Worm (Caenorhabditis elegans) whole organism, L3 larva: ENCODE measurements around the gene wrt-8.

Source experiments
- R02D3.7 ChIP-seq: fragments of 150-350 bp; optimal IDR thresholded peaks from 2 replicates; lab custom pipeline; 2014; ENCODE audit warnings: missing biosample characterization, missing genetic modification characterization
- aly-2 ChIP-seq: fragments of 150-350 bp; optimal IDR thresholded peaks from 2 replicates; lab custom pipeline; 2014; ENCODE audit warnings: missing biosample characterization, missing genetic modification characterization
- ama-1 ChIP-seq: fragments of 150-350 bp; optimal IDR thresholded peaks from 2 replicates; lab custom pipeline; 2018
- ceh-16 ChIP-seq: sonication (generic microtip); optimal IDR thresholded peaks from 2 replicates; lab custom pipeline; 2017; ENCODE audit warnings: missing biosample characterization, missing genetic modification characterization
- ceh-28 ChIP-seq: fragments of 150-350 bp; optimal IDR thresholded peaks from 2 replicates; lab custom pipeline; 2014; ENCODE audit warnings: missing biosample characterization, missing genetic modification reagents, missing genetic modification characterization
- ceh-82 ChIP-seq: fragments of 150-350 bp; optimal IDR thresholded peaks from 2 replicates; lab custom pipeline; 2014; ENCODE audit warnings: missing biosample characterization, missing genetic modification characterization
- ceh-9 ChIP-seq: sonication (generic microtip); optimal IDR thresholded peaks from 2 replicates; lab custom pipeline; 2018; ENCODE audit warnings: missing biosample characterization, missing genetic modification characterization
- daf-12 ChIP-seq: fragments of 150-350 bp; optimal IDR thresholded peaks from 2 replicates; lab custom pipeline; 2014; ENCODE audit warnings: missing biosample characterization, missing genetic modification reagents, missing genetic modification characterization
- egl-27 ChIP-seq: sonication (generic microtip); optimal IDR thresholded peaks from 4 replicates; lab custom pipeline; 2017; ENCODE audit warnings: missing biosample characterization, missing genetic modification reagents, missing genetic modification characterization
- egl-5 ChIP-seq: fragments of 150-350 bp; optimal IDR thresholded peaks from 2 replicates; lab custom pipeline; 2017; ENCODE audit warnings: missing biosample characterization, missing genetic modification reagents, missing genetic modification characterization, inconsistent platforms
- elt-1 ChIP-seq: fragments of 150-350 bp; optimal IDR thresholded peaks from 2 replicates; lab custom pipeline; 2014; ENCODE audit warnings: missing biosample characterization, missing genetic modification characterization
- elt-2 ChIP-seq: sonication (generic microtip); optimal IDR thresholded peaks from 2 replicates; lab custom pipeline; 2016; ENCODE audit warnings: missing genetic modification reagents, mild to moderate bottlenecking, missing genetic modification characterization, missing compliant biosample characterization
- elt-3 ChIP-seq, 3 experiments: fragments of 150-350 bp in 1 of 3; sonication (generic microtip) in 2 of 3; optimal IDR thresholded peaks; 2 replicates in 2 of 3; 4 replicates in 1 of 3; lab custom pipeline; 2014 to 2017; ENCODE audit warnings: missing biosample characterization in 3 of 3, missing genetic modification characterization in 3 of 3
- eor-1 ChIP-seq, 2 experiments: fragments of 150-350 bp; optimal IDR thresholded peaks; 2 replicates each; lab custom pipeline; 2014 to 2018; ENCODE audit warnings: missing biosample characterization in 2 of 2, missing genetic modification characterization in 2 of 2
- fkh-2 ChIP-seq: fragments of 150-350 bp; optimal IDR thresholded peaks from 2 replicates; lab custom pipeline; 2014; ENCODE audit warnings: missing biosample characterization, missing genetic modification reagents, missing genetic modification characterization
- fos-1 ChIP-seq: fragments of 150-350 bp; optimal IDR thresholded peaks from 2 replicates; lab custom pipeline; 2014; ENCODE audit warnings: missing biosample characterization, missing genetic modification characterization
- hmg-11 ChIP-seq: sonication (generic microtip); optimal IDR thresholded peaks from 2 replicates; lab custom pipeline; 2016; ENCODE audit warnings: missing genetic modification characterization, missing compliant biosample characterization
- jun-1 ChIP-seq: fragments of 150-350 bp; optimal IDR thresholded peaks from 2 replicates; lab custom pipeline; 2014; ENCODE audit warnings: missing biosample characterization, missing genetic modification reagents, missing genetic modification characterization
- lin-15B ChIP-seq: fragments of 150-350 bp; optimal IDR thresholded peaks from 2 replicates; lab custom pipeline; 2014; ENCODE audit warnings: missing biosample characterization, missing genetic modification characterization
- lsy-12 ChIP-seq: sonication (generic microtip); optimal IDR thresholded peaks from 2 replicates; lab custom pipeline; 2016; ENCODE audit warnings: mild to moderate bottlenecking, missing genetic modification characterization, missing compliant biosample characterization
- mdl-1 ChIP-seq: fragments of 150-350 bp; optimal IDR thresholded peaks from 2 replicates; lab custom pipeline; 2014; ENCODE audit warnings: missing biosample characterization, missing genetic modification characterization
- mml-1 ChIP-seq: fragments of 150-350 bp; sonication (generic microtip); optimal IDR thresholded peaks from 3 replicates; lab custom pipeline; 2014; ENCODE audit warnings: missing biosample characterization, missing genetic modification characterization
- nfya-1 ChIP-seq: sonication (generic microtip); optimal IDR thresholded peaks from 2 replicates; lab custom pipeline; 2017; ENCODE audit warnings: missing genetic modification characterization, mild to moderate bottlenecking, missing compliant biosample characterization, antibody characterized with exemption, moderate library complexity; ENCODE audit not compliant: insufficient read depth
- nhr-11 ChIP-seq: fragments of 150-350 bp; optimal IDR thresholded peaks from 2 replicates; lab custom pipeline; 2014; ENCODE audit warnings: missing biosample characterization, missing genetic modification characterization
- nhr-12 ChIP-seq: fragments of 150-350 bp; optimal IDR thresholded peaks from 2 replicates; lab custom pipeline; 2014; ENCODE audit warnings: missing biosample characterization, missing genetic modification characterization
- nhr-23 ChIP-seq: fragments of 150-350 bp; optimal IDR thresholded peaks from 2 replicates; lab custom pipeline; 2014; ENCODE audit warnings: missing biosample characterization, missing genetic modification reagents, missing genetic modification characterization
- nhr-237 ChIP-seq: fragments of 150-350 bp; optimal IDR thresholded peaks from 2 replicates; lab custom pipeline; 2014; ENCODE audit warnings: missing biosample characterization, missing genetic modification characterization
- nhr-28 ChIP-seq: fragments of 150-350 bp; optimal IDR thresholded peaks from 2 replicates; lab custom pipeline; 2014; ENCODE audit warnings: missing biosample characterization, missing genetic modification characterization
- nhr-43 ChIP-seq: sonication (generic microtip); optimal IDR thresholded peaks from 2 replicates; lab custom pipeline; 2016; ENCODE audit warnings: mild to moderate bottlenecking, missing genetic modification characterization, missing compliant biosample characterization; ENCODE audit not compliant: poor library complexity, severe bottlenecking
- nhr-77 ChIP-seq: fragments of 150-350 bp; optimal IDR thresholded peaks from 2 replicates; lab custom pipeline; 2014; ENCODE audit warnings: missing biosample characterization, missing genetic modification characterization
- pha-4 ChIP-seq: fragments of 150-350 bp; optimal IDR thresholded peaks from 2 replicates; lab custom pipeline; 2014; ENCODE audit warnings: missing biosample characterization, missing genetic modification reagents, missing genetic modification characterization
- pqm-1 ChIP-seq: fragments of 150-350 bp; optimal IDR thresholded peaks from 2 replicates; lab custom pipeline; 2017; ENCODE audit warnings: missing biosample characterization, missing genetic modification characterization, inconsistent platforms
- skn-1 ChIP-seq: fragments of 150-350 bp; optimal IDR thresholded peaks from 2 replicates; lab custom pipeline; 2014; ENCODE audit warnings: missing biosample characterization, missing genetic modification characterization
- snpc-4 ChIP-seq: fragments of 150-350 bp; optimal IDR thresholded peaks from 2 replicates; lab custom pipeline; 2014; ENCODE audit warnings: missing biosample characterization, missing genetic modification characterization
- tbx-2 ChIP-seq: sonication (generic microtip); optimal IDR thresholded peaks from 2 replicates; lab custom pipeline; 2016; ENCODE audit warnings: mild to moderate bottlenecking, missing genetic modification characterization, missing compliant biosample characterization
- unc-39 ChIP-seq: sonication (generic microtip); optimal IDR thresholded peaks from 4 replicates; lab custom pipeline; 2017; ENCODE audit warnings: missing biosample characterization, missing genetic modification characterization
- unc-62 ChIP-seq: fragments of 150-350 bp; sonication (generic microtip); optimal IDR thresholded peaks from 4 replicates; lab custom pipeline; 2014; ENCODE audit warnings: missing biosample characterization, missing genetic modification reagents, missing genetic modification characterization
- zag-1 ChIP-seq: fragments of 150-350 bp; optimal IDR thresholded peaks from 2 replicates; lab custom pipeline; 2014; ENCODE audit warnings: missing biosample characterization, missing genetic modification characterization
- ztf-11 ChIP-seq: fragments of 150-350 bp; optimal IDR thresholded peaks from 2 replicates; lab custom pipeline; 2014; ENCODE audit warnings: missing biosample characterization, missing genetic modification characterization
- ztf-4 ChIP-seq: fragments of 150-350 bp; optimal IDR thresholded peaks from 2 replicates; lab custom pipeline; 2014; ENCODE audit warnings: missing biosample characterization, missing genetic modification characterization

wrt-8 gene

DNA sequence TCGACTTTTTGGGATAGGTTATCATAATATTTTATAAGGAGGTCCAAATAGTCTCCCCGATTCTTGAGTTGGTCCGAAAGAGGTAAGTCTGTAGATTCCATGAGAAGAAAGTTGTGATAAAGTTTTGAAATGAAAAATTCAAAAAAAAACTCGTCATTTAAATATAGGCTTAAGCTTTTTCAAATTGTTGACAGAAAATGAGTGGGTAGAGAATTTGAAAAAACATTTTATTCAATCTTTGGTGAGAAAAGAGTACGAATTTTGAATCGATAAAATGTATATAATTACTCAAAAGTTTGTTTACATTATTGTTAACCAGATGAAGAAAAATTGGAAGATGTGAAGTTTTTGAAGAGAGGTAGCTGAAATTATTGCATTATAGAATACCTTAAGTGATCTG is 38.9 kb downstream of the wrt-8 start, which contains the start of gene T26H8.5:
Gene T26H8.5 (minus strand): TSS at position 101 of the 400 bp plus-strand sequence.
- no peak for TF ChIP-seq nfya-1 (tag; lab: Kevin White, UChicago)

DNA sequence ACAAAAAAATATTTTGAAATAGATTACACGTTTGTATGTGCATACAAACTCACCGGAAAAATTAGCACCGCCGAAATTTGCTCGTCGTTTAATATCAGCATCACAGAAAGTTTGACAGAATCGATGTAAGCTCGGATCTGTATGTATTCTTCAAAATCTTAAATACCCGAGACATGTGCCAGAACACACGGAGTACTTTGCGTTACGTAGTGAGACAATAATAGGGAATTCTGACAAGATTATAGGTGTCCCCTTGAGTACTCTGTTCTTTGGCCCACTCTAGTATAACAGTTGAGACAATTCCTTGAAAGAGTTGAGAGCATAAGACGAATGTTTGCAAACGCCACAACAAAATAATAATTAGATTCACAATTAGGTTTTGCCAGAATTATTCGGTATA is 40.8 kb downstream of the wrt-8 start, which contains the start of gene srx-48:
Gene srx-48 (minus strand): TSS at position 101 of the 400 bp plus-strand sequence.
- no peak for TF ChIP-seq nhr-28 (tag; lab: Kevin White, UChicago)
- no peak for TF ChIP-seq ztf-4
- TF ChIP-seq ama-1 (lab: Kevin White, UChicago) = no peak
- TF ChIP-seq elt-2 (tag; lab: Kevin White, UChicago) = no peak
- TF ChIP-seq snpc-4 (tag; lab: Kevin White, UChicago) = no peak
- TF ChIP-seq fos-1 (tag; lab: Kevin White, UChicago) = no peak
- TF ChIP-seq egl-27 (tag; lab: Kevin White, UChicago) = no peak
- no peak for TF ChIP-seq lsy-12 (tag; lab: Kevin White, UChicago)
- TF ChIP-seq daf-12 (tag; lab: Kevin White, UChicago) = no peak
- TF ChIP-seq aly-2 (tag; lab: Kevin White, UChicago) = no peak
- TF ChIP-seq ceh-28 = no peak
- TF ChIP-seq R02D3.7 = no peak
- TF ChIP-seq ztf-11 (tag; lab: Kevin White, UChicago) = no peak
- TF ChIP-seq pqm-1 = no peak

DNA sequence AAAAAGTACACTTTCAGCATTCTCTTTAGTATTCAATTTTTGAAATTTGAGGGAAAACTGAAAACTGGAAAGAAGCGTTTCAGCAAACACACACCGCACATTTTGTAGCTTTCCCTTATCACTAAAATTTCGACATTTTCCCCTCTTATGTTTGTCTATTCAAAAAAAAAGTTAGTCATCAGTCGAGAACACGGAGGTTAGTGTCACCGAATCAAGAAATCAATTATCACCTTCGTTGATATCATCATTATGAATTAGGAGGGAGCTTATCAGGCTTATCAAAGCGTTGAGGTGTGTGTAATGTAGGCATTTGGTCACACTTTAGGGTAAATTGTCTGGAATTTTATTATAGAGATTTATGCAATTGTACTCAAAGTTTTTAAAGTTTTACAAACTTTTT is 45.8 kb downstream of the wrt-8 start, which contains the start of gene cpr-3:
Gene cpr-3 (minus strand): TSS at position 104 of the 400 bp plus-strand sequence.
- TF ChIP-seq hmg-11 = no peak
- no peak for TF ChIP-seq ceh-82 (tag; lab: Kevin White, UChicago)
- no peak for TF ChIP-seq nhr-43 (tag; lab: Kevin White, UChicago)
- TF ChIP-seq R02D3.7 = no peak
- TF ChIP-seq nhr-77 (tag; lab: Kevin White, UChicago) = no peak
- TF ChIP-seq ceh-28 = no peak
- no peak for TF ChIP-seq ceh-9 (tag; lab: Kevin White, UChicago)
- peak; percentile 52 for TF ChIP-seq fos-1 (tag; lab: Kevin White, UChicago)
- peak; percentile 81 for TF ChIP-seq skn-1 (tag; lab: Kevin White, UChicago)
- TF ChIP-seq lin-15B (tag; lab: Kevin White, UChicago) = no peak
- peak; percentile 94 for TF ChIP-seq jun-1 (tag; lab: Kevin White, UChicago)
- no peak for TF ChIP-seq aly-2 (tag; lab: Kevin White, UChicago)
- TF ChIP-seq tbx-2 = no peak
- TF ChIP-seq nhr-28 (tag; lab: Kevin White, UChicago) = no peak
- TF ChIP-seq snpc-4 (tag; lab: Kevin White, UChicago) = no peak
- peak; percentile 99 for TF ChIP-seq elt-2 (tag; lab: Kevin White, UChicago)
- no peak for TF ChIP-seq ztf-11 (tag; lab: Kevin White, UChicago)
- TF ChIP-seq zag-1 (tag; lab: Kevin White, UChicago) = no peak
- no peak for TF ChIP-seq mml-1 (tag; lab: Kevin White, UChicago)
- TF ChIP-seq unc-39 (tag; lab: Kevin White, UChicago) = no peak
- no peak for TF ChIP-seq daf-12 (tag; lab: Kevin White, UChicago)
- peak; percentile 65 for TF ChIP-seq pha-4 (tag; lab: Kevin White, UChicago)
- no peak for TF ChIP-seq nhr-11
- TF ChIP-seq eor-1 (tag; optimal IDR thresholded peaks at IDR 0.05; lab: Kevin White, UChicago) = no peak
- TF ChIP-seq nfya-1 (tag; lab: Kevin White, UChicago) = no peak
- TF ChIP-seq nhr-23 (tag; lab: Kevin White, UChicago) = no peak
- no peak for TF ChIP-seq mdl-1
- no peak for TF ChIP-seq egl-27 (tag; lab: Kevin White, UChicago)
- no peak for TF ChIP-seq fkh-2 (tag; lab: Kevin White, UChicago)
- TF ChIP-seq elt-1 (tag; lab: Kevin White, UChicago) = no peak
- TF ChIP-seq ztf-4 = no peak
- no peak for TF ChIP-seq egl-5 (tag; lab: Kevin White, UChicago)
- TF ChIP-seq nhr-237 (tag; lab: Kevin White, UChicago) = no peak
- no peak for TF ChIP-seq unc-62 (GFP tag; lab: Kevin White, UChicago)
- no peak for TF ChIP-seq ceh-16
- TF ChIP-seq elt-3 (tag; optimal IDR thresholded peaks at IDR 0.05; lab: Kevin White, UChicago) = no peak
- TF ChIP-seq pqm-1 = peak; percentile 99
- TF ChIP-seq nhr-12 (tag; lab: Kevin White, UChicago) = no peak
- TF ChIP-seq ama-1 (lab: Kevin White, UChicago) = no peak
